Fruit fly (Drosophila melanogaster): ENCODE data around the gene CG14937.

- TF ChIP-seq Sox15 (GFP tag; optimal IDR thresholded peaks at IDR 0.05), result no peak
- no peak for TF ChIP-seq achi (GFP tag; optimal IDR thresholded peaks at IDR 0.05)
- no peak for TF ChIP-seq fkh (GFP tag; optimal IDR thresholded peaks at IDR 0.05)
- no peak for TF ChIP-seq Sox14 (GFP tag; optimal IDR thresholded peaks at IDR 0.05)
- no peak for TF ChIP-seq Ets96B (tag; optimal IDR thresholded peaks at IDR 0.05)
- TF ChIP-seq esn (GFP tag; optimal IDR thresholded peaks at IDR 0.05), result no peak
- no peak for TF ChIP-seq CG1621 (tag; optimal IDR thresholded peaks at IDR 0.05)
Measured at dm6 chr2L:11754402-11754801, 39.5 kb downstream of the CG14937 start, which contains the start of gene Sfp33A1.

Data from whole organism, prepupa.